Worm (Caenorhabditis elegans) whole organism, early embryonic: ENCODE results near the gene T11B7.5.

Experiments
- F13C5.2 ChIP-seq: sonication (generic microtip); optimal IDR thresholded peaks from 2 replicates; lab custom pipeline; 2017; ENCODE audit warnings: mild to moderate bottlenecking, missing genetic modification characterization, inconsistent platforms, missing compliant biosample characterization
- ama-1 ChIP-seq: fragments of 150-350 bp; optimal IDR thresholded peaks from 2 replicates; lab custom pipeline; 2014
- ceh-36 ChIP-seq: sonication (generic microtip); optimal IDR thresholded peaks from 2 replicates; lab custom pipeline; 2016; ENCODE audit warnings: missing genetic modification characterization, inconsistent platforms, missing compliant biosample characterization
- ets-7 ChIP-seq: sonication (generic microtip); optimal IDR thresholded peaks from 2 replicates; lab custom pipeline; 2016; ENCODE audit warnings: missing genotype, missing genetic modification characterization, missing compliant biosample characterization
- flt-1 ChIP-seq: fragments of 200-800 bp; sonication (Bioruptor generic); IDR thresholded peaks from 2 replicates; pipeline ENCODE4 v1.3.6; 2022; ENCODE audit warnings: missing genetic modification characterization, missing compliant biosample characterization
- hmbx-1 ChIP-seq: sonication (generic microtip); optimal IDR thresholded peaks from 2 replicates; lab custom pipeline; 2016; ENCODE audit warnings: mild to moderate bottlenecking, missing genetic modification characterization, missing compliant biosample characterization
- hmg-4 ChIP-seq: fragments of 200-800 bp; sonication (Bioruptor generic); optimal IDR thresholded peaks from 2 replicates; lab custom pipeline; 2018; ENCODE audit warnings: mild to moderate bottlenecking, missing genetic modification characterization, missing compliant biosample characterization
- pes-1 ChIP-seq: fragments of 200-800 bp; sonication (Bioruptor generic); IDR thresholded peaks from 2 replicates; pipeline ENCODE4 v1.3.6; 2022; ENCODE audit warnings: missing genetic modification reagents, missing genetic modification characterization, missing compliant biosample characterization
- tbx-11 ChIP-seq: fragments of 200-800 bp; sonication (Bioruptor generic); IDR thresholded peaks from 2 replicates; pipeline ENCODE4 v1.3.6; 2022; ENCODE audit warnings: missing genetic modification characterization, missing compliant biosample characterization
- tra-4 ChIP-seq: sonication (generic microtip); optimal IDR thresholded peaks from 2 replicates; lab custom pipeline; 2017; ENCODE audit warnings: missing genetic modification characterization, missing compliant biosample characterization

DNA sequence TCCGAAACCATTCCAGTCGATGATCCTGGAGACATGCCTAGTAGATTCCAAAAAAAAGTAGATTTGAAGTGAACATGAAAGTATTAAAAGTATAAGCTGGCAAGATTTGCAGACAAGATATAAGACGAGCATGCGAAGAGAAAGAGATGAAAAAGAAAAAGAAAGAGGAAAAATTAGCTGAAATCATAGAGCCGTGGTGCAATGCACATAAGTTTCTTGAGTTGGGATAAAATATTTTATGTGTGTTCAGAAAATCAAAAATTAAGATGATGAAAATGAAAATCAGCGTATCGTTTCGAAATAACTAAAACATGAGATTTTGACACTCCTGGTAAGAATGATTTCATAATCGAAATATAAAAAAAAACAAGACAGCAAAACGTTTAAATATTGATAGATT is 11.4 kb downstream of the T11B7.5 start, which contains the start of gene T11B7.2:
- TF ChIP-seq ets-7 (no peak), hmg-4 (GFP tag; lab: Kevin White, UChicago) (no peak), ama-1 (no peak), F13C5.2 (no peak), pes-1 (GFP tag; lab: Robert Waterston, UW) (no peak), flt-1 (GFP tag; lab: Robert Waterston, UW) (no peak), tbx-11 (GFP tag; lab: Robert Waterston, UW) (no peak), tra-4 (tag; lab: Kevin White, UChicago) (no peak), hmbx-1 (tag; lab: Kevin White, UChicago) (no peak), ceh-36 (tag; lab: Kevin White, UChicago) (no peak)
